Fruit fly (Drosophila melanogaster) whole organism, embryonic: Measurements from ENCODE around the gene CG8301.

Experiments
- Adf1 ChIP-seq: fragments of 200-800 bp; sonication (Bioruptor generic); IDR thresholded peaks from 2 replicates; pipeline ENCODE4 v1.3.6; 2022; ENCODE audit warnings: missing biosample characterization, missing genetic modification characterization
- Blimp-1 ChIP-seq: fragments of 200-800 bp; sonication (Bioruptor generic); optimal IDR thresholded peaks from 3 replicates; lab custom pipeline; 2018; ENCODE audit warnings: missing biosample characterization, missing genetic modification characterization, mild to moderate bottlenecking, moderate library complexity, missing genetic modification reagents
- CG10366 ChIP-seq: fragments of 200-800 bp; sonication (Bioruptor generic); IDR thresholded peaks from 2 replicates; pipeline ENCODE4 v1.3.6; 2022; ENCODE audit warnings: missing biosample characterization, missing genetic modification characterization
- CG10431 ChIP-seq: fragments of 200-800 bp; sonication (Bioruptor generic); optimal IDR thresholded peaks from 3 replicates; lab custom pipeline; 2018; ENCODE audit warnings: missing biosample characterization, mild to moderate bottlenecking, missing genetic modification characterization
- CG10654 ChIP-seq: fragments of 200-800 bp; sonication (Bioruptor generic); optimal IDR thresholded peaks from 2 replicates; lab custom pipeline; 2016; ENCODE audit warnings: missing biosample characterization, missing genetic modification characterization
- CG12391 ChIP-seq: fragments of 200-800 bp; sonication (Bioruptor generic); optimal IDR thresholded peaks from 3 replicates; lab custom pipeline; 2018; ENCODE audit warnings: missing biosample characterization, mild to moderate bottlenecking, missing genetic modification characterization, moderate library complexity
- CG12659 ChIP-seq: fragments of 200-800 bp; sonication (Bioruptor generic); optimal IDR thresholded peaks from 3 replicates; lab custom pipeline; 2017; ENCODE audit warnings: mild to moderate bottlenecking, missing biosample characterization, missing genetic modification reagents, missing genetic modification characterization
- CG12942 ChIP-seq: fragments of 200-800 bp; sonication (Bioruptor generic); optimal IDR thresholded peaks from 3 replicates; lab custom pipeline; 2016; ENCODE audit warnings: missing biosample characterization, missing genetic modification characterization
- CG13123 ChIP-seq: fragments of 200-800 bp; sonication (Bioruptor generic); optimal IDR thresholded peaks from 2 replicates; lab custom pipeline; 2016; ENCODE audit warnings: missing biosample characterization, missing genetic modification characterization
- CG14667 ChIP-seq: fragments of 200-800 bp; sonication (Bioruptor generic); IDR thresholded peaks from 2 replicates; pipeline ENCODE4 v1.3.6; 2022; ENCODE audit warnings: missing biosample characterization, missing genetic modification characterization
- CG17361 ChIP-seq: fragments of 200-800 bp; sonication (Bioruptor generic); IDR thresholded peaks from 3 replicates; pipeline ENCODE4 v1.3.6; 2022; ENCODE audit warnings: missing biosample characterization, missing genetic modification characterization
- CG17385 ChIP-seq: fragments of 200-800 bp; sonication (Bioruptor generic); optimal IDR thresholded peaks from 3 replicates; lab custom pipeline; 2018; ENCODE audit warnings: missing biosample characterization, mild to moderate bottlenecking, missing genetic modification characterization
- CG18599 ChIP-seq: fragments of 200-800 bp; sonication (Bioruptor generic); optimal IDR thresholded peaks from 3 replicates; lab custom pipeline; 2017; ENCODE audit warnings: missing biosample characterization, missing genetic modification characterization, mild to moderate bottlenecking, moderate library complexity, missing genetic modification reagents
- CG2875 ChIP-seq: fragments of 200-800 bp; sonication (Bioruptor generic); optimal IDR thresholded peaks from 2 replicates; lab custom pipeline; 2017; ENCODE audit warnings: missing biosample characterization, mild to moderate bottlenecking, missing genetic modification characterization, missing genetic modification reagents
- CG31224 ChIP-seq: fragments of 200-800 bp; sonication (Bioruptor generic); IDR thresholded peaks from 2 replicates; pipeline ENCODE4 v1.3.6; 2022; ENCODE audit warnings: missing biosample characterization, missing genetic modification characterization
- CG34224 ChIP-seq: fragments of 200-800 bp; sonication (Bioruptor generic); IDR thresholded peaks from 3 replicates; pipeline ENCODE4 v1.3.6; 2022; ENCODE audit warnings: missing biosample characterization, missing genetic modification characterization; ENCODE audit not compliant: partially characterized antibody
- CG4360 ChIP-seq: fragments of 200-800 bp; sonication (Bioruptor generic); IDR thresholded peaks from 2 replicates; pipeline ENCODE4 v1.3.6; 2022; ENCODE audit warnings: missing biosample characterization, missing genetic modification characterization
- CHES-1-like ChIP-seq: fragments of 200-800 bp; sonication (Bioruptor generic); optimal IDR thresholded peaks from 2 replicates; lab custom pipeline; 2016; ENCODE audit warnings: missing biosample characterization, missing genetic modification characterization
- CkIIα-i1 ChIP-seq: fragments of 200-800 bp; sonication (Bioruptor generic); IDR thresholded peaks from 2 replicates; pipeline ENCODE4 v1.3.6; 2022; ENCODE audit warnings: missing biosample characterization, missing genetic modification characterization
- Dll ChIP-seq: fragments of 200-800 bp; sonication (Bioruptor generic); IDR thresholded peaks from 4 replicates; pipeline ENCODE4 v1.3.6; 2022; ENCODE audit warnings: missing biosample characterization, missing genetic modification characterization; ENCODE audit not compliant: partially characterized antibody
- E2f2 ChIP-seq: fragments of 200-800 bp; sonication (Bioruptor generic); IDR thresholded peaks from 2 replicates; pipeline ENCODE4 v1.3.6; 2022; ENCODE audit warnings: missing biosample characterization, missing genetic modification characterization
- Fer2 ChIP-seq: fragments of 200-800 bp; sonication (Bioruptor generic); optimal IDR thresholded peaks from 2 replicates; lab custom pipeline; 2018; ENCODE audit warnings: missing biosample characterization, mild to moderate bottlenecking, missing genetic modification characterization, moderate library complexity
- Gug ChIP-seq: fragments of 200-800 bp; sonication (Bioruptor generic); IDR thresholded peaks from 4 replicates; pipeline ENCODE4 v1.3.6; 2022; ENCODE audit warnings: missing biosample characterization, missing genetic modification characterization
- Hmr ChIP-seq: fragments of 200-800 bp; sonication (Bioruptor generic); optimal IDR thresholded peaks from 3 replicates; lab custom pipeline; 2017; ENCODE audit warnings: mild to moderate bottlenecking, missing biosample characterization, missing genetic modification reagents, missing genetic modification characterization
- MBD-R2 ChIP-seq: fragments of 200-800 bp; sonication (Bioruptor generic); IDR thresholded peaks from 2 replicates; pipeline ENCODE4 v1.3.6; 2022; ENCODE audit warnings: missing biosample characterization, missing genetic modification characterization
- Meics ChIP-seq: fragments of 200-800 bp; sonication (Bioruptor generic); optimal IDR thresholded peaks from 2 replicates; lab custom pipeline; 2017; ENCODE audit warnings: missing biosample characterization, mild to moderate bottlenecking, missing genetic modification characterization
- Mes4 ChIP-seq: fragments of 200-800 bp; sonication (Bioruptor generic); optimal IDR thresholded peaks from 2 replicates; lab custom pipeline; 2016; ENCODE audit warnings: missing biosample characterization, missing genetic modification characterization
- NFAT ChIP-seq: fragments of 200-800 bp; sonication (Bioruptor generic); IDR thresholded peaks from 2 replicates; pipeline ENCODE4 v1.3.6; 2022; ENCODE audit warnings: missing biosample characterization, missing genetic modification characterization
- NfI ChIP-seq: fragments of 200-800 bp; sonication (Bioruptor generic); optimal IDR thresholded peaks from 3 replicates; lab custom pipeline; 2018; ENCODE audit warnings: missing biosample characterization, mild to moderate bottlenecking, missing genetic modification characterization, moderate library complexity
- Poxn ChIP-seq: fragments of 200-800 bp; sonication (Bioruptor generic); IDR thresholded peaks from 2 replicates; pipeline ENCODE4 v1.3.6; 2022; ENCODE audit warnings: missing biosample characterization, missing genetic modification characterization
- Stat92E ChIP-seq, 3 experiments: fragments of >200 bp in 2 of 3; fragments of 200-800 bp in 1 of 3; sonication (Bioruptor generic) in 1 of 3; optimal IDR thresholded peaks; 2 replicates each; lab custom pipeline; 2017 to 2019; ENCODE audit warnings: missing biosample characterization in 3 of 3, missing genetic modification characterization in 3 of 3, mild to moderate bottlenecking in 1 of 3, moderate library complexity in 1 of 3
- Tbp ChIP-seq: fragments of >200 bp; optimal IDR thresholded peaks from 2 replicates; lab custom pipeline; 2018; ENCODE audit warnings: missing biosample characterization, missing genetic modification characterization
- amos ChIP-seq: fragments of 200-800 bp; sonication (Bioruptor generic); IDR thresholded peaks from 2 replicates; pipeline ENCODE4 v1.3.6; 2022; ENCODE audit warnings: missing biosample characterization, missing genetic modification characterization; ENCODE audit not compliant: partially characterized antibody
- aop ChIP-seq: fragments of 200-800 bp; sonication (Bioruptor generic); IDR thresholded peaks from 2 replicates; pipeline ENCODE4 v1.3.6; 2022; ENCODE audit warnings: missing biosample characterization, missing genetic modification characterization
- bab2 ChIP-seq: fragments of 200-800 bp; sonication (Bioruptor generic); optimal IDR thresholded peaks from 2 replicates; lab custom pipeline; 2016; ENCODE audit warnings: missing biosample characterization, missing genetic modification characterization
- chinmo ChIP-seq: fragments of 200-800 bp; sonication (Bioruptor generic); IDR thresholded peaks from 4 replicates; pipeline ENCODE4 v1.3.6; 2022; ENCODE audit warnings: missing biosample characterization, missing genetic modification characterization; ENCODE audit not compliant: partially characterized antibody
- emc ChIP-seq: fragments of 200-800 bp; sonication (Bioruptor generic); optimal IDR thresholded peaks from 2 replicates; lab custom pipeline; 2016; ENCODE audit warnings: missing biosample characterization, missing genetic modification characterization
- en ChIP-seq: fragments of 200-800 bp; sonication (Bioruptor generic); optimal IDR thresholded peaks from 2 replicates; lab custom pipeline; 2016; ENCODE audit warnings: missing biosample characterization, missing genetic modification characterization
- eve ChIP-seq, 2 experiments: fragments of >200 bp; optimal IDR thresholded peaks; 2 replicates each; lab custom pipeline; 2017; ENCODE audit warnings: missing biosample characterization in 2 of 2, missing genetic modification characterization in 2 of 2
- gfzf ChIP-seq: fragments of 200-800 bp; sonication (Bioruptor generic); optimal IDR thresholded peaks from 2 replicates; lab custom pipeline; 2016; ENCODE audit warnings: missing biosample characterization, mild to moderate bottlenecking, missing genetic modification characterization, moderate library complexity
- kay ChIP-seq: fragments of 200-800 bp; sonication (Bioruptor generic); optimal IDR thresholded peaks from 2 replicates; lab custom pipeline; 2016; ENCODE audit warnings: missing biosample characterization, missing genetic modification characterization
- mam ChIP-seq: fragments of 200-800 bp; sonication (Bioruptor generic); optimal IDR thresholded peaks from 3 replicates; lab custom pipeline; 2016; ENCODE audit warnings: missing biosample characterization, missing genetic modification characterization
- nerfin-2 ChIP-seq: fragments of 200-800 bp; sonication (Bioruptor generic); IDR thresholded peaks from 2 replicates; pipeline ENCODE4 v1.3.6; 2022; ENCODE audit warnings: missing biosample characterization, missing genetic modification characterization; ENCODE audit not compliant: partially characterized antibody
- ro ChIP-seq: fragments of 200-800 bp; sonication (Bioruptor generic); IDR thresholded peaks from 2 replicates; pipeline ENCODE4 v1.3.6; 2022; ENCODE audit warnings: missing biosample characterization, missing genetic modification characterization
- seq ChIP-seq: fragments of 200-800 bp; sonication (Bioruptor generic); IDR thresholded peaks from 2 replicates; pipeline ENCODE4 v1.3.6; 2022; ENCODE audit warnings: missing biosample characterization, missing genetic modification characterization
- sisA ChIP-seq: fragments of 200-800 bp; sonication (Bioruptor generic); IDR thresholded peaks from 2 replicates; pipeline ENCODE4 v1.3.6; 2022; ENCODE audit warnings: missing biosample characterization, missing genetic modification characterization
- unc-4 ChIP-seq: fragments of 200-800 bp; sonication (Bioruptor generic); IDR thresholded peaks from 2 replicates; pipeline ENCODE4 v1.3.6; 2022; ENCODE audit warnings: missing biosample characterization, missing genetic modification characterization; ENCODE audit not compliant: partially characterized antibody
- wek ChIP-seq: fragments of 200-800 bp; sonication (Bioruptor generic); optimal IDR thresholded peaks from 3 replicates; lab custom pipeline; 2018; ENCODE audit warnings: missing biosample characterization, mild to moderate bottlenecking, missing genetic modification characterization, moderate library complexity
- z ChIP-seq: fragments of 200-800 bp; sonication (Bioruptor generic); IDR thresholded peaks from 3 replicates; pipeline ENCODE4 v1.3.6; 2022; ENCODE audit warnings: missing biosample characterization, missing genetic modification characterization

The CG8301 gene

dm6 chr3R:9555334-9555974, 25.7 kb upstream of the CG8301 start, which contains the start of the genes CG9386 and BckdhA (continued):
- TF ChIP-seq ro (GFP tag; lab: Robert Waterston, UW) (no peak), MBD-R2 (GFP tag; lab: Robert Waterston, UW) (peak; percentile 49), NfI (peak; percentile 63), NFAT (GFP tag; lab: Robert Waterston, UW) (peak; percentile 76), unc-4 (GFP tag; lab: Robert Waterston, UW) (peak; percentile 73), CG2875 (no peak), Hmr (peak; percentile 42), CG17361 (GFP tag; lab: Robert Waterston, UW) (peak; percentile 74; the same call in 2 of the 3 replicates), Blimp-1 (GFP tag; lab: Kevin White, UChicago) (peak; percentile 65), CG10431 (GFP tag; lab: Kevin White, UChicago) (no peak), Adf1 (no peak), CHES-1-like (GFP tag; lab: Kevin White, UChicago) (peak; percentile 61), CG10654 (GFP tag; lab: Kevin White, UChicago) (peak; percentile 45), Gug (GFP tag; lab: Robert Waterston, UW) (peak; percentile 61; the same call in 2 of the 4 replicates), CG10366 (peak; percentile 28; the same call in 1 of the 2 replicates), CG12659 (GFP tag; lab: Kevin White, UChicago) (peak; percentile 66), amos (GFP tag; lab: Robert Waterston, UW) (peak; percentile 67; the same call in 1 of the 2 replicates), CG13123 (GFP tag; lab: Kevin White, UChicago) (peak; percentile 20), wek (GFP tag; lab: Kevin White, UChicago) (no peak), en (GFP tag; lab: Kevin White, UChicago) (no peak), CG17385 (GFP tag; lab: Kevin White, UChicago) (peak; percentile 93), CG4360 (no peak), CG12391 (tag; lab: Kevin White, UChicago) (peak; percentile 73), gfzf (GFP tag; lab: Kevin White, UChicago) (no peak), Mes4 (GFP tag; lab: Kevin White, UChicago) (no peak), E2f2 (GFP tag; lab: Robert Waterston, UW) (peak; percentile 83), aop (no peak), Poxn (GFP tag; lab: Robert Waterston, UW) (no peak), CG34224 (GFP tag; lab: Robert Waterston, UW) (peak; percentile 60), kay (GFP tag; lab: Kevin White, UChicago) (peak; percentile 11), chinmo (GFP tag; lab: Robert Waterston, UW) (peak; percentile 72; the same call in 1 of the 4 replicates), seq (GFP tag; lab: Robert Waterston, UW) (no peak), mam (peak; percentile 75), CG31224 (GFP tag; lab: Robert Waterston, UW) (no peak), nerfin-2 (peak; percentile 60; the same call in 1 of the 2 replicates), CkIIα-i1 (GFP tag; lab: Robert Waterston, UW) (no peak), Stat92E (GFP tag; optimal IDR thresholded peaks at IDR 0.05; lab: Kevin White, UChicago) (no peak), Fer2 (tag; lab: Kevin White, UChicago) (peak; percentile 12), emc (GFP tag; lab: Kevin White, UChicago) (no peak), bab2 (GFP tag; lab: Kevin White, UChicago) (peak; percentile 65), sisA (GFP tag; lab: Robert Waterston, UW) (no peak), CG12942 (GFP tag; lab: Kevin White, UChicago) (peak; percentile 65), Tbp (GFP tag; lab: Kevin White, UChicago) (no peak), CG18599 (GFP tag; lab: Kevin White, UChicago) (no peak), z (GFP tag; lab: Robert Waterston, UW) (no peak), eve (GFP tag; optimal IDR thresholded peaks at IDR 0.05; lab: Kevin White, UChicago) (no peak), CG14667 (no peak), Dll (GFP tag; lab: Robert Waterston, UW) (peak; percentile 85), Meics (GFP tag; lab: Kevin White, UChicago) (peak; percentile 67)
